Fruit fly (Drosophila melanogaster) whole organism, embryonic: ENCODE results near the gene GlcAT-P.
A peak's percentile ranks its signal among the peaks of the same experiment; 100 is the strongest.

Experiments used
- Awh ChIP-seq: fragments of 200-800 bp; sonication (Bioruptor generic); IDR thresholded peaks from 2 replicates; pipeline ENCODE4, ENCODE4 v1.3.6; 2022; ENCODE audit warnings: missing biosample characterization, missing genetic modification characterization
- Blimp-1 ChIP-seq: fragments of 200-800 bp; sonication (Bioruptor generic); optimal IDR thresholded peaks from 3 replicates; lab custom pipeline; 2018; ENCODE audit warnings: missing biosample characterization, missing genetic modification characterization, mild to moderate bottlenecking, moderate library complexity, missing genetic modification reagents
- CG12299 ChIP-seq: fragments of 200-800 bp; sonication (Bioruptor generic); optimal IDR thresholded peaks from 2 replicates; lab custom pipeline; 2018; ENCODE audit warnings: missing biosample characterization, mild to moderate bottlenecking, missing genetic modification characterization
- CG13296 ChIP-seq: fragments of 200-800 bp; sonication (Bioruptor generic); optimal IDR thresholded peaks from 3 replicates; lab custom pipeline; 2018; ENCODE audit warnings: missing biosample characterization, mild to moderate bottlenecking, missing genetic modification characterization
- CG13894 ChIP-seq: fragments of 200-800 bp; sonication (Bioruptor generic); optimal IDR thresholded peaks from 3 replicates; lab custom pipeline; 2018; ENCODE audit warnings: missing biosample characterization, mild to moderate bottlenecking, missing genetic modification characterization, moderate library complexity
- CG14050 ChIP-seq: fragments of 200-800 bp; sonication (Bioruptor generic); IDR thresholded peaks from 3 replicates; pipeline ENCODE4 v1.3.6; 2022; ENCODE audit warnings: missing biosample characterization, missing genetic modification characterization
- CG15479 ChIP-seq: fragments of 200-800 bp; sonication (Bioruptor generic); optimal IDR thresholded peaks from 3 replicates; lab custom pipeline; 2019; ENCODE audit warnings: missing biosample characterization, mild to moderate bottlenecking, missing genetic modification characterization, moderate library complexity
- CG15601 ChIP-seq: fragments of 200-800 bp; sonication (Bioruptor generic); optimal IDR thresholded peaks from 3 replicates; lab custom pipeline; 2019; ENCODE audit warnings: missing biosample characterization, mild to moderate bottlenecking, missing genetic modification characterization, moderate library complexity
- CG17359 ChIP-seq: fragments of 200-800 bp; sonication (Bioruptor generic); optimal IDR thresholded peaks from 3 replicates; lab custom pipeline; 2018; ENCODE audit warnings: missing biosample characterization, mild to moderate bottlenecking, missing genetic modification characterization, moderate library complexity
- CG18599 ChIP-seq: fragments of 200-800 bp; sonication (Bioruptor generic); optimal IDR thresholded peaks from 3 replicates; lab custom pipeline; 2017; ENCODE audit warnings: missing biosample characterization, missing genetic modification characterization, mild to moderate bottlenecking, moderate library complexity, missing genetic modification reagents
- CG18619 ChIP-seq: fragments of 200-800 bp; sonication (Bioruptor generic); optimal IDR thresholded peaks from 3 replicates; lab custom pipeline; 2017; ENCODE audit warnings: missing biosample characterization, mild to moderate bottlenecking, missing genetic modification characterization
- CG6765 ChIP-seq: fragments of 200-800 bp; sonication (Bioruptor generic); optimal IDR thresholded peaks from 3 replicates; lab custom pipeline; 2017; ENCODE audit warnings: missing biosample characterization, mild to moderate bottlenecking, missing genetic modification characterization
- CG7963 ChIP-seq: fragments of 200-800 bp; sonication (Bioruptor generic); IDR thresholded peaks from 3 replicates; pipeline ENCODE4 v1.3.6; 2022; ENCODE audit warnings: missing biosample characterization, missing genetic modification characterization; ENCODE audit not compliant: partially characterized antibody
- Dbx ChIP-seq: fragments of 200-800 bp; sonication (Bioruptor generic); IDR thresholded peaks from 3 replicates; pipeline ENCODE4 v1.3.6; 2022; ENCODE audit warnings: missing biosample characterization, missing genetic modification characterization
- Dek ChIP-seq: fragments of 200-800 bp; sonication (Bioruptor generic); optimal IDR thresholded peaks from 3 replicates; lab custom pipeline; 2019; ENCODE audit warnings: missing biosample characterization, mild to moderate bottlenecking, missing genetic modification characterization, moderate library complexity
- Doc3 ChIP-seq: fragments of 200-800 bp; sonication (Bioruptor generic); IDR thresholded peaks from 3 replicates; pipeline ENCODE4 v1.3.6; 2022; ENCODE audit warnings: missing biosample characterization, missing genetic modification characterization; ENCODE audit not compliant: partially characterized antibody
- Hand ChIP-seq: fragments of 200-800 bp; sonication (Bioruptor generic); optimal IDR thresholded peaks from 2 replicates; lab custom pipeline; 2017; ENCODE audit warnings: mild to moderate bottlenecking, missing biosample characterization, missing genetic modification reagents, missing genetic modification characterization
- Hr78 ChIP-seq, 2 experiments: fragments of 200-800 bp in 1 of 2; fragments of >200 bp in 1 of 2; sonication (Bioruptor generic) in 1 of 2; optimal IDR thresholded peaks; 2 replicates each; lab custom pipeline; 2017 to 2019; ENCODE audit warnings: missing biosample characterization in 2 of 2, missing genetic modification characterization in 2 of 2, mild to moderate bottlenecking in 1 of 2, moderate library complexity in 1 of 2
- NC2α ChIP-seq: fragments of 200-800 bp; sonication (Bioruptor generic); optimal IDR thresholded peaks from 2 replicates; lab custom pipeline; 2016; ENCODE audit warnings: missing biosample characterization, missing genetic modification characterization
- Usf ChIP-seq: fragments of 200-800 bp; sonication (Bioruptor generic); optimal IDR thresholded peaks from 2 replicates; lab custom pipeline; 2017; ENCODE audit warnings: missing genotype, missing biosample characterization, missing genetic modification characterization
- ab ChIP-seq: fragments of 200-800 bp; sonication (Bioruptor generic); optimal IDR thresholded peaks from 2 replicates; lab custom pipeline; 2016; ENCODE audit warnings: missing biosample characterization, missing genetic modification characterization
- abd-A ChIP-seq: fragments of 200-800 bp; sonication (Bioruptor generic); optimal IDR thresholded peaks from 3 replicates; lab custom pipeline; 2019; ENCODE audit warnings: missing biosample characterization, mild to moderate bottlenecking, missing genetic modification characterization, moderate library complexity
- aop ChIP-seq: fragments of 200-800 bp; sonication (Bioruptor generic); IDR thresholded peaks from 2 replicates; pipeline ENCODE4 v1.3.6; 2022; ENCODE audit warnings: missing biosample characterization, missing genetic modification characterization
- bowl ChIP-seq: fragments of 200-800 bp; sonication (Bioruptor generic); IDR thresholded peaks from 2 replicates; pipeline ENCODE4 v1.3.6; 2022; ENCODE audit warnings: missing biosample characterization, missing genetic modification characterization
- chif ChIP-seq, 2 experiments: fragments of 200-800 bp; sonication (Bioruptor generic); optimal IDR thresholded peaks; 3 replicates each; lab custom pipeline; 2016; ENCODE audit warnings: missing biosample characterization in 2 of 2, missing genetic modification characterization in 2 of 2
- gem ChIP-seq: fragments of 200-800 bp; sonication (Bioruptor generic); optimal IDR thresholded peaks from 2 replicates; lab custom pipeline; 2019; ENCODE audit warnings: missing biosample characterization, mild to moderate bottlenecking, missing genetic modification characterization, moderate library complexity
- gfzf ChIP-seq: fragments of 200-800 bp; sonication (Bioruptor generic); optimal IDR thresholded peaks from 2 replicates; lab custom pipeline; 2016; ENCODE audit warnings: missing biosample characterization, mild to moderate bottlenecking, missing genetic modification characterization, moderate library complexity
- grn ChIP-seq: fragments of 200-800 bp; sonication (Bioruptor generic); optimal IDR thresholded peaks from 3 replicates; lab custom pipeline; 2017; ENCODE audit warnings: missing biosample characterization, missing genetic modification characterization
- hb ChIP-seq: fragments of 200-800 bp; sonication (Bioruptor generic); IDR thresholded peaks from 3 replicates; pipeline ENCODE4 v1.3.6; 2022; ENCODE audit warnings: missing biosample characterization, missing genetic modification characterization; ENCODE audit not compliant: partially characterized antibody
- kni ChIP-seq: fragments of 200-800 bp; sonication (Bioruptor generic); optimal IDR thresholded peaks from 3 replicates; lab custom pipeline; 2017; ENCODE audit warnings: mild to moderate bottlenecking, missing biosample characterization, missing genetic modification reagents, missing genetic modification characterization
- knrl ChIP-seq: fragments of 200-800 bp; sonication (Bioruptor generic); IDR thresholded peaks from 3 replicates; pipeline ENCODE4 v1.3.6; 2022; ENCODE audit warnings: missing biosample characterization, missing genetic modification characterization; ENCODE audit not compliant: partially characterized antibody
- oc ChIP-seq: fragments of 200-800 bp; sonication (Bioruptor generic); optimal IDR thresholded peaks from 2 replicates; lab custom pipeline; 2018; ENCODE audit warnings: missing biosample characterization, mild to moderate bottlenecking, missing genetic modification characterization, moderate library complexity
- peb ChIP-seq: fragments of 200-800 bp; sonication (Bioruptor generic); IDR thresholded peaks from 2 replicates; pipeline ENCODE4 v1.3.6; 2022; ENCODE audit warnings: missing biosample characterization, missing genetic modification characterization
- pros ChIP-seq: fragments of 200-800 bp; sonication (Bioruptor generic); optimal IDR thresholded peaks from 3 replicates; lab custom pipeline; 2019; ENCODE audit warnings: missing biosample characterization, mild to moderate bottlenecking, missing genetic modification characterization, moderate library complexity
- repo ChIP-seq: fragments of 200-800 bp; sonication (Bioruptor generic); optimal IDR thresholded peaks from 2 replicates; lab custom pipeline; 2016; ENCODE audit warnings: missing biosample characterization, missing genetic modification characterization
- rib ChIP-seq: fragments of 200-800 bp; sonication (Bioruptor generic); IDR thresholded peaks from 2 replicates; pipeline ENCODE4 v1.3.6; 2022; ENCODE audit warnings: missing biosample characterization, missing genetic modification characterization
- sd ChIP-seq: fragments of 200-800 bp; sonication (Bioruptor generic); optimal IDR thresholded peaks from 3 replicates; lab custom pipeline; 2018; ENCODE audit warnings: missing biosample characterization, mild to moderate bottlenecking, missing genetic modification characterization, moderate library complexity
- tap ChIP-seq: fragments of 200-800 bp; optimal IDR thresholded peaks from 3 replicates; lab custom pipeline; 2019; ENCODE audit warnings: missing biosample characterization, mild to moderate bottlenecking, missing genetic modification characterization, moderate library complexity
- unc-4 ChIP-seq: fragments of 200-800 bp; sonication (Bioruptor generic); IDR thresholded peaks from 2 replicates; pipeline ENCODE4 v1.3.6; 2022; ENCODE audit warnings: missing biosample characterization, missing genetic modification characterization; ENCODE audit not compliant: partially characterized antibody
- vvl ChIP-seq: fragments of 200-800 bp; sonication (Bioruptor generic); IDR thresholded peaks from 2 replicates; pipeline ENCODE4 v1.3.6; 2022; ENCODE audit warnings: missing biosample characterization, missing genetic modification characterization

GlcAT-P gene

DNA sequence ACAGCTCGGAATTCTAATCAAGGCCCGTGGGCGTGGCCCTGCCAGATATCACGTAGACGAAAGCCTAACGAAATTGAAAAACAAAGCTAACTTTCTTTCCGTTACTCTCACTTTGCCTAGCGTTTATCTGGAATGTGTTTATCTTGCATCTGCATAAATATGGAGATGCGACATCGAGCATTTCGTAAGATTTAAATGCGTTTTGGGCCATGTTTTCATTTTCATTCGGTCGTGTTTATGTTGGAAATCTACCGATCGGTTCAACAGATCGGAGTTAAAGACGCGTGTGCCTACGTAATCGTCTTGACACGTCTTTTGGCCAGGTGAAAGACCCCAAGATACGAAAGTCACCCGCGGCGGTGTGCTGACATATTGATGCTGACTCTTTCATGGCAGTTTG, 49.7 kb downstream of the GlcAT-P start:
- TF ChIP-seq CG13296 (GFP tag; lab: Kevin White, UChicago) (no peak), CG18619 (GFP tag; lab: Kevin White, UChicago) (no peak), NC2α (GFP tag; lab: Kevin White, UChicago) (no peak), peb (GFP tag; lab: Robert Waterston, UW) (no peak), rib (GFP tag; lab: Robert Waterston, UW) (no peak), CG12299 (tag; lab: Kevin White, UChicago) (no peak), gem (tag; lab: Kevin White, UChicago) (no peak), aop (GFP tag; lab: Robert Waterston, UW) (no peak), CG6765 (GFP tag; lab: Kevin White, UChicago) (no peak), CG17359 (tag; lab: Kevin White, UChicago) (no peak), CG15601 (tag; lab: Kevin White, UChicago) (no peak), tap (tag; lab: Kevin White, UChicago) (no peak), Dek (no peak), abd-A (tag; lab: Kevin White, UChicago) (peak; percentile 76), CG15479 (GFP tag; lab: Kevin White, UChicago) (no peak), Usf (GFP tag; lab: Kevin White, UChicago) (no peak), CG7963 (GFP tag; lab: Robert Waterston, UW) (no peak), Hand (GFP tag; lab: Kevin White, UChicago) (no peak), hb (GFP tag; lab: Robert Waterston, UW) (no peak), sd (peak; percentile 88), Awh (GFP tag; lab: Robert Waterston, UW) (peak; percentile 54; the same call in 1 of the 2 replicates), Doc3 (GFP tag; lab: Robert Waterston, UW) (no peak), chif (GFP tag; optimal IDR thresholded peaks at IDR 0.05; lab: Kevin White, UChicago) (no peak), vvl (GFP tag; lab: Robert Waterston, UW) (peak; percentile 75; the same call in 1 of the 2 replicates), knrl (GFP tag; lab: Robert Waterston, UW) (no peak), unc-4 (GFP tag; lab: Robert Waterston, UW) (no peak), grn (GFP tag; lab: Kevin White, UChicago) (peak; percentile 82), gfzf (GFP tag; lab: Kevin White, UChicago) (no peak), ab (no peak), Blimp-1 (peak; percentile 99), kni (GFP tag; lab: Kevin White, UChicago) (peak; percentile 85), pros (GFP tag; lab: Kevin White, UChicago) (peak; percentile 96), repo (GFP tag; lab: Kevin White, UChicago) (no peak), Hr78 (GFP tag; optimal IDR thresholded peaks at IDR 0.05; lab: Kevin White, UChicago) (peak in 1 of 2 experiments; percentile 14), Dbx (GFP tag; lab: Robert Waterston, UW) (no peak), oc (tag; lab: Kevin White, UChicago) (peak; percentile 69)

DNA sequence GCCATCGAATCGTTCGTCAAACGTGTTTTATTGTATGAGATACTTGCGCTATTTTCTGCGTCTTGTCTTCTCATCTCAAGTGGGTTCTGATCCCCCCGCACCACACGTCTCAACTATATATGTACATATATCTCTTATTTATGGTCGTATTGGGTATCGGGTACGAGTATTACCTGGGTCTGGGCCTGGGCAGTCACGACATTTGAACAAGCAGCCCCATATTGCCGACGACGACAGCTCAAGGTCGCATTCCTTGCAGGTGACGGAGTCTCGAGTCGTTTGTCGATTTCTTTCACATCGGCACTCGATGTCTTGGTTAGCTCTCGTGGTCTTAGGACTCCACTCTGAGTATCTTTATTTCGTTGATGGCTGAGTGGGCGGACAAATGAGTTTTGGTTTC, 52.3 kb downstream of the GlcAT-P start:
- TF ChIP-seq CG18599 (GFP tag; lab: Kevin White, UChicago) (no peak), bowl (GFP tag; lab: Robert Waterston, UW) (0 out of 2 replicates have a peak, but pooled peaks have one; percentile 10), CG14050 (GFP tag; lab: Robert Waterston, UW) (no peak), CG13894 (tag; lab: Kevin White, UChicago) (peak; percentile 85), sd (peak; percentile 92)
